Worm (Caenorhabditis elegans) whole organism, L4/young adult: ENCODE data around the gene ruvb-2.

Experiments
- dao-5 ChIP-seq: sonication (generic microtip); optimal IDR thresholded peaks from 2 replicates; lab custom pipeline; 2016; ENCODE audit warnings: missing genotype, missing genetic modification characterization, moderate library complexity, missing compliant biosample characterization
- him-1 ChIP-seq: sonication (generic microtip); optimal IDR thresholded peaks from 2 replicates; lab custom pipeline; 2016; ENCODE audit warnings: missing genotype, missing genetic modification reagents, missing genetic modification characterization, missing compliant biosample characterization

- TF ChIP-seq dao-5 (tag; lab: Kevin White, UChicago) = no peak
- TF ChIP-seq him-1 (tag; lab: Kevin White, UChicago) = peak; percentile 70
Measured at ce11 chrIV:6878912-6879554, 40.2 kb downstream of the ruvb-2 start.
